Fruit fly (Drosophila melanogaster): ENCODE measurements around the gene Rad17.

dm6 chr3R:14696949-14697513 is 34.0 kb upstream of the Rad17 start, which contains the start of gene Meltrin:
- TF ChIP-seq CTCF (optimal IDR thresholded peaks at IDR 0.05) (peak; percentile 53 to 58), CG8478 (optimal IDR thresholded peaks at IDR 0.05) (no peak)

Data from S2 (cell line).